Fruit fly (Drosophila melanogaster) whole organism, embryonic: ENCODE results near the gene Phs.

ENCODE experiments used
- Aef1 ChIP-seq: fragments of 200-800 bp; sonication (Bioruptor generic); IDR thresholded peaks from 3 replicates; pipeline ENCODE4 v1.3.6; 2022; ENCODE audit warnings: missing biosample characterization, missing genetic modification characterization
- CG10321 ChIP-seq: fragments of 200-800 bp; sonication (Bioruptor generic); IDR thresholded peaks from 2 replicates; pipeline ENCODE4 v1.3.6; 2022; ENCODE audit warnings: missing biosample characterization, missing genetic modification characterization
- CG10366 ChIP-seq: fragments of 200-800 bp; sonication (Bioruptor generic); IDR thresholded peaks from 2 replicates; pipeline ENCODE4 v1.3.6; 2022; ENCODE audit warnings: missing biosample characterization, missing genetic modification characterization
- CG11560 ChIP-seq: fragments of 200-800 bp; sonication (Bioruptor generic); IDR thresholded peaks from 3 replicates; pipeline ENCODE4 v1.3.6; 2022; ENCODE audit warnings: missing biosample characterization, missing genetic modification characterization
- CG12219 ChIP-seq: fragments of 200-800 bp; sonication (Bioruptor generic); optimal IDR thresholded peaks from 3 replicates; lab custom pipeline; 2018; ENCODE audit warnings: missing biosample characterization, mild to moderate bottlenecking, missing genetic modification characterization
- CG12299 ChIP-seq: fragments of 200-800 bp; sonication (Bioruptor generic); optimal IDR thresholded peaks from 2 replicates; lab custom pipeline; 2018; ENCODE audit warnings: missing biosample characterization, mild to moderate bottlenecking, missing genetic modification characterization
- CG15696 ChIP-seq: fragments of 200-800 bp; sonication (Bioruptor generic); optimal IDR thresholded peaks from 2 replicates; lab custom pipeline; 2019; ENCODE audit warnings: missing biosample characterization, mild to moderate bottlenecking, missing genetic modification characterization, moderate library complexity
- CG18011 ChIP-seq: fragments of 200-800 bp; sonication (Bioruptor generic); optimal IDR thresholded peaks from 2 replicates; lab custom pipeline; 2017; ENCODE audit warnings: missing biosample characterization, missing genetic modification characterization, mild to moderate bottlenecking, moderate library complexity, missing genotype
- CG18619 ChIP-seq: fragments of 200-800 bp; sonication (Bioruptor generic); optimal IDR thresholded peaks from 3 replicates; lab custom pipeline; 2017; ENCODE audit warnings: missing biosample characterization, mild to moderate bottlenecking, missing genetic modification characterization
- CG18764 ChIP-seq: fragments of 200-800 bp; sonication (Bioruptor generic); optimal IDR thresholded peaks from 3 replicates; lab custom pipeline; 2016; ENCODE audit warnings: missing biosample characterization, missing genetic modification characterization
- CG2129 ChIP-seq: fragments of 200-800 bp; sonication (Bioruptor generic); IDR thresholded peaks from 2 replicates; pipeline ENCODE4 v1.3.6; 2022; ENCODE audit warnings: missing biosample characterization, missing genetic modification characterization; ENCODE audit not compliant: partially characterized antibody
- CG2678 ChIP-seq: fragments of 200-800 bp; sonication (Bioruptor generic); optimal IDR thresholded peaks from 3 replicates; lab custom pipeline; 2019; ENCODE audit warnings: missing biosample characterization, mild to moderate bottlenecking, missing genetic modification characterization, moderate library complexity
- CG31224 ChIP-seq: fragments of 200-800 bp; sonication (Bioruptor generic); IDR thresholded peaks from 2 replicates; pipeline ENCODE4 v1.3.6; 2022; ENCODE audit warnings: missing biosample characterization, missing genetic modification characterization
- CG31388 ChIP-seq: fragments of 200-800 bp; sonication (Bioruptor generic); optimal IDR thresholded peaks from 2 replicates; lab custom pipeline; 2016; ENCODE audit warnings: missing biosample characterization, missing genetic modification characterization
- CG32767 ChIP-seq: fragments of 200-800 bp; sonication (Bioruptor generic); IDR thresholded peaks from 2 replicates; pipeline ENCODE4 v1.3.6; 2022; ENCODE audit warnings: missing biosample characterization, missing genetic modification characterization
- CG34224 ChIP-seq: fragments of 200-800 bp; sonication (Bioruptor generic); IDR thresholded peaks from 3 replicates; pipeline ENCODE4 v1.3.6; 2022; ENCODE audit warnings: missing biosample characterization, missing genetic modification characterization; ENCODE audit not compliant: partially characterized antibody
- CG34422 ChIP-seq: fragments of 200-800 bp; sonication (Bioruptor generic); IDR thresholded peaks from 3 replicates; pipeline ENCODE4 v1.3.6; 2022; ENCODE audit warnings: missing biosample characterization, missing genetic modification characterization
- CG5953 ChIP-seq: fragments of 200-800 bp; sonication (Bioruptor generic); IDR thresholded peaks from 2 replicates; pipeline ENCODE4 v1.3.6; 2022; ENCODE audit warnings: missing biosample characterization, missing genetic modification characterization
- CG7372 ChIP-seq: fragments of 200-800 bp; sonication (Bioruptor generic); IDR thresholded peaks from 2 replicates; pipeline ENCODE4 v1.3.6; 2022; ENCODE audit warnings: missing biosample characterization, missing genetic modification characterization
- CG7745 ChIP-seq: fragments of 200-800 bp; sonication (Bioruptor generic); optimal IDR thresholded peaks from 2 replicates; lab custom pipeline; 2018; ENCODE audit warnings: missing biosample characterization, mild to moderate bottlenecking, missing genetic modification characterization, moderate library complexity
- Deaf1 ChIP-seq: fragments of 200-800 bp; optimal IDR thresholded peaks from 3 replicates; lab custom pipeline; 2019; ENCODE audit warnings: missing biosample characterization, mild to moderate bottlenecking, missing genetic modification characterization, moderate library complexity
- Ets65A ChIP-seq: fragments of 200-800 bp; sonication (Bioruptor generic); peaks from one replicate; lab custom pipeline; 2016; ENCODE audit warnings: missing biosample characterization, missing genetic modification characterization
- H2.0 ChIP-seq: fragments of 200-800 bp; sonication (Bioruptor generic); IDR thresholded peaks from 2 replicates; pipeline ENCODE4 v1.3.6; 2022; ENCODE audit warnings: missing biosample characterization, missing genetic modification characterization
- MESR4 ChIP-seq: fragments of 200-800 bp; sonication (Bioruptor generic); optimal IDR thresholded peaks from 2 replicates; lab custom pipeline; 2018; ENCODE audit warnings: missing biosample characterization, mild to moderate bottlenecking, missing genetic modification characterization, moderate library complexity
- MTF-1 ChIP-seq: fragments of 200-800 bp; sonication (Bioruptor generic); optimal IDR thresholded peaks from 2 replicates; lab custom pipeline; 2018; ENCODE audit warnings: missing biosample characterization, mild to moderate bottlenecking, missing genetic modification characterization, borderline replicate concordance
- Poxn ChIP-seq: fragments of 200-800 bp; sonication (Bioruptor generic); IDR thresholded peaks from 2 replicates; pipeline ENCODE4 v1.3.6; 2022; ENCODE audit warnings: missing biosample characterization, missing genetic modification characterization
- Rx ChIP-seq: fragments of 200-800 bp; sonication (Bioruptor generic); IDR thresholded peaks from 2 replicates; pipeline ENCODE4 v1.3.6; 2022; ENCODE audit warnings: missing biosample characterization, missing genetic modification characterization
- Ssrp ChIP-seq: fragments of 200-800 bp; sonication (Bioruptor generic); optimal IDR thresholded peaks from 2 replicates; lab custom pipeline; 2018; ENCODE audit warnings: missing biosample characterization, mild to moderate bottlenecking, missing genetic modification characterization, moderate library complexity
- Trl ChIP-seq, 3 experiments: fragments of >200 bp in 2 of 3; fragments of 200-800 bp in 1 of 3; sonication (Bioruptor generic) in 1 of 3; optimal IDR thresholded peaks; 2 replicates in 1 of 3; 3 replicates in 2 of 3; lab custom pipeline; 2016 to 2017; ENCODE audit warnings: missing biosample characterization in 1 of 3, missing genetic modification characterization in 1 of 3
- bcd ChIP-seq: fragments of 200-800 bp; sonication (Bioruptor generic); optimal IDR thresholded peaks from 2 replicates; lab custom pipeline; 2017; ENCODE audit warnings: missing biosample characterization, mild to moderate bottlenecking, missing genetic modification characterization
- btn ChIP-seq: fragments of 200-800 bp; sonication (Bioruptor generic); optimal IDR thresholded peaks from 2 replicates; lab custom pipeline; 2016; ENCODE audit warnings: missing biosample characterization, missing genetic modification characterization
- dm ChIP-seq: fragments of 200-800 bp; sonication (Bioruptor generic); optimal IDR thresholded peaks from 3 replicates; lab custom pipeline; 2016; ENCODE audit warnings: missing biosample characterization, missing genetic modification characterization
- dysf ChIP-seq: fragments of 200-800 bp; sonication (Bioruptor generic); IDR thresholded peaks from 3 replicates; pipeline ENCODE4 v1.3.6; 2022; ENCODE audit warnings: missing biosample characterization, missing genetic modification characterization
- ewg ChIP-seq: fragments of 200-800 bp; sonication (Bioruptor generic); optimal IDR thresholded peaks from 3 replicates; lab custom pipeline; 2017; ENCODE audit warnings: mild to moderate bottlenecking, missing biosample characterization, missing genetic modification reagents, missing genetic modification characterization
- gcm ChIP-seq: fragments of 200-800 bp; sonication (Bioruptor generic); optimal IDR thresholded peaks from 2 replicates; lab custom pipeline; 2019; ENCODE audit warnings: missing biosample characterization, mild to moderate bottlenecking, missing genetic modification characterization, moderate library complexity
- gcm2 ChIP-seq: fragments of 200-800 bp; sonication (Bioruptor generic); optimal IDR thresholded peaks from 2 replicates; lab custom pipeline; 2016; ENCODE audit warnings: missing biosample characterization, missing genetic modification characterization
- gfzf ChIP-seq: fragments of 200-800 bp; sonication (Bioruptor generic); optimal IDR thresholded peaks from 2 replicates; lab custom pipeline; 2016; ENCODE audit warnings: missing biosample characterization, mild to moderate bottlenecking, missing genetic modification characterization, moderate library complexity
- gro ChIP-seq: fragments of 200-800 bp; sonication (Bioruptor generic); optimal IDR thresholded peaks from 2 replicates; lab custom pipeline; 2016; ENCODE audit warnings: missing biosample characterization, missing genetic modification characterization
- gsb ChIP-seq: fragments of 200-800 bp; sonication (Bioruptor generic); IDR thresholded peaks from 2 replicates; pipeline ENCODE4 v1.3.6; 2022; ENCODE audit warnings: missing biosample characterization, missing genetic modification characterization
- hth ChIP-seq: fragments of >200 bp; optimal IDR thresholded peaks from 2 replicates; lab custom pipeline; 2017; ENCODE audit warnings: inconsistent platforms
- jing ChIP-seq: fragments of 200-800 bp; sonication (Bioruptor generic); optimal IDR thresholded peaks from 2 replicates; lab custom pipeline; 2018; ENCODE audit warnings: missing biosample characterization, mild to moderate bottlenecking, missing genetic modification characterization
- kah ChIP-seq: fragments of 200-800 bp; sonication (Bioruptor generic); optimal IDR thresholded peaks from 2 replicates; lab custom pipeline; 2018; ENCODE audit warnings: missing biosample characterization, mild to moderate bottlenecking, missing genetic modification characterization
- nerfin-1 ChIP-seq: fragments of 200-800 bp; sonication (Bioruptor generic); optimal IDR thresholded peaks from 3 replicates; lab custom pipeline; 2019; ENCODE audit warnings: missing biosample characterization, mild to moderate bottlenecking, missing genetic modification characterization, moderate library complexity
- otp ChIP-seq: fragments of 200-800 bp; sonication (Bioruptor generic); IDR thresholded peaks from 3 replicates; pipeline ENCODE4, ENCODE4 v1.3.6; 2022; ENCODE audit warnings: missing biosample characterization, missing genetic modification characterization
- phol ChIP-seq: fragments of 200-800 bp; sonication (Bioruptor generic); optimal IDR thresholded peaks from 3 replicates; lab custom pipeline; 2018; ENCODE audit warnings: missing biosample characterization, mild to moderate bottlenecking, missing genetic modification characterization, moderate library complexity
- run ChIP-seq: fragments of 200-800 bp; sonication (Bioruptor generic); optimal IDR thresholded peaks from 3 replicates; lab custom pipeline; 2018; ENCODE audit warnings: missing biosample characterization, mild to moderate bottlenecking, missing genetic modification characterization
- slp2 ChIP-seq: fragments of 200-800 bp; sonication (Bioruptor generic); optimal IDR thresholded peaks from 2 replicates; lab custom pipeline; 2016; ENCODE audit warnings: missing biosample characterization, missing genetic modification characterization
- ttk ChIP-seq: fragments of 200-800 bp; sonication (Bioruptor generic); IDR thresholded peaks from 2 replicates; pipeline ENCODE4 v2.1.2; 2022; ENCODE audit warnings: missing biosample characterization, missing genetic modification characterization
- unpg ChIP-seq: fragments of 200-800 bp; sonication (Bioruptor generic); optimal IDR thresholded peaks from 3 replicates; lab custom pipeline; 2018; ENCODE audit warnings: missing biosample characterization, mild to moderate bottlenecking, missing genetic modification characterization, moderate library complexity

Phs gene

dm6 chr3L:15588514-15589138 is 31.1 kb upstream of the Phs start, which contains the start of gene RhoGAP71E (continued):
- TF ChIP-seq ewg (GFP tag; lab: Kevin White, UChicago) (no peak), slp2 (GFP tag; lab: Kevin White, UChicago) (no peak), gfzf (GFP tag; lab: Kevin White, UChicago) (peak; percentile 89), gro (GFP tag; lab: Kevin White, UChicago) (peak; percentile 22), bcd (GFP tag; lab: Kevin White, UChicago) (no peak), CG18619 (GFP tag; lab: Kevin White, UChicago) (peak; percentile 1), CG31388 (no peak), unpg (GFP tag; lab: Kevin White, UChicago) (peak; percentile 29), CG11560 (tag; lab: Robert Waterston, UW) (no peak), Trl (optimal IDR thresholded peaks at IDR 0.05; lab: Kevin White, UChicago) (no peak), Trl (GFP tag; optimal IDR thresholded peaks at IDR 0.05; lab: Kevin White, UChicago) (peak; percentile 10), otp (GFP tag; lab: Robert Waterston, UW) (peak; percentile 35; the same call in 1 of the 3 replicates), Deaf1 (tag; lab: Kevin White, UChicago) (peak; percentile 35), CG2129 (GFP tag; lab: Robert Waterston, UW) (no peak), jing (GFP tag; lab: Kevin White, UChicago) (no peak), CG31224 (GFP tag; lab: Robert Waterston, UW) (peak; percentile 35; the same call in 1 of the 2 replicates), MESR4 (GFP tag; lab: Kevin White, UChicago) (peak; percentile 93), CG32767 (GFP tag; lab: Robert Waterston, UW) (peak; percentile 19; the same call in 1 of the 2 replicates), CG18011 (GFP tag; lab: Kevin White, UChicago) (no peak), ttk (GFP tag; lab: Robert Waterston, UW) (no peak), CG34224 (GFP tag; lab: Robert Waterston, UW) (0 out of 3 replicates have a peak, but pooled peaks have one; percentile 14), CG7745 (tag; lab: Kevin White, UChicago) (peak; percentile 16), gcm2 (no peak), Ets65A (GFP tag; lab: Kevin White, UChicago) (peak; percentile 27), Aef1 (no peak), CG12299 (tag; lab: Kevin White, UChicago) (peak; percentile 34), CG15696 (tag; lab: Kevin White, UChicago) (no peak), hth (no peak), dysf (GFP tag; lab: Robert Waterston, UW) (peak; percentile 25; the same call in 1 of the 3 replicates), CG7372 (GFP tag; lab: Robert Waterston, UW) (peak; percentile 65), gsb (GFP tag; lab: Robert Waterston, UW) (no peak), kah (GFP tag; lab: Kevin White, UChicago) (no peak), CG34422 (no peak; the same call in 1 of the 3 replicates), CG2678 (peak; percentile 73), Rx (GFP tag; lab: Robert Waterston, UW) (0 out of 2 replicates have a peak, but pooled peaks have one; percentile 24), run (tag; lab: Kevin White, UChicago) (peak; percentile 25), phol (tag; lab: Kevin White, UChicago) (peak; percentile 44), CG18764 (GFP tag; lab: Kevin White, UChicago) (no peak), btn (GFP tag; lab: Kevin White, UChicago) (no peak), Ssrp (tag; lab: Kevin White, UChicago) (no peak), CG12219 (GFP tag; lab: Kevin White, UChicago) (peak; percentile 10), MTF-1 (peak; percentile 41), H2.0 (GFP tag; lab: Robert Waterston, UW) (0 out of 2 replicates have a peak, but pooled peaks have one; percentile 47), Poxn (GFP tag; lab: Robert Waterston, UW) (no peak), CG10321 (GFP tag; lab: Robert Waterston, UW) (0 out of 2 replicates have a peak, but pooled peaks have one; percentile 8), CG10366 (GFP tag; lab: Robert Waterston, UW) (peak; percentile 66), gcm (GFP tag; lab: Kevin White, UChicago) (peak; percentile 51), CG5953 (no peak), dm (no peak), nerfin-1 (tag; lab: Kevin White, UChicago) (peak; percentile 31)
